Worm (Caenorhabditis elegans): ENCODE data around the gene K12H6.6.
A peak's percentile ranks its signal among the peaks of the same experiment; 100 is the strongest.

K12H6.6 gene

DNA sequence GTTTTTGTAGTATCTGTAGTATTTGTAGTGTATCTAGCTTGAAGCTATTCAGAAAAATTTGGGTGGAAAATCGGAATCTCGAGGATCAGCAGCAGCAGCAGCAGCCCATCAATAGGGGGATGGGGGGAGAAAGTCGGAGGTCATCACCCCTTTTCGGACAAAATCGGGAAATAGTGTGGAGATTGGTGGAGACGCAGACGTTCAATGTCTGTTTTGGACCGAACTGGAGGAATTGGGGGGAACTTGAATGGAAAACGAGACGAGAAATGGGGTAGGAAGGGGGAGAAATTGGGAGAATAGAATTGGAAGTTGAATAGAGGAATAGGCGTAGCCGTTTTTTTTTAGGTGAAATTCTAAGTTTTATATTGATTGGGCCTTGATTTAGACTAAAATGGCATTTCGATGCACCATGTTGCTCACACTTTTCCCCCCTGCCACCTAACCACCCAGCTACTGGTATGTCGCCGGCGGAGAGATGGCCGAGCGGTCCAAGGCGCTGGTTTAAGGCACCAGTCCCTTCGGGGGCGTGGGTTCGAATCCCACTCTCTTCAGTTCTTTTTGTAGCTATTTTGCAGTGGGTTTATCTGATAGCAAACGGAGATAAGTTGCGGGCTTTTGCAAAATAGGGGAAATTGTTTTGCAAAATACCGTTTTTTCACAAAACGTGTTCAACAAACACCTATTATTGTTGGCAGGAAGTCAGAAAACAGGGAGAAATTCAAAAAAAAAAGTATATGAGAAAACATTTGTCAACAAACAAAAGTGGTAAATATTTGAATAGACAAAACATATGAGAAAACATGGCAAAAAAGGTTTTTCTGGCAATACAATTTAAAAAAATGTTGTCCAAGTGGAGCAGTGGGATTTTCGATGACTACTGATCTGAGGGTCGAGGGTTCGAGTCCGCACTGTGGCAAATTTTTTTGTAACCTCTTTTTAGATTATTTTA lies 29.1 kb upstream of the K12H6.6 start (continued):
- no peak for TF ChIP-seq zim-3 (tag; optimal IDR thresholded peaks at IDR 0.05)
- no peak for TF ChIP-seq mes-4 (tag; optimal IDR thresholded peaks at IDR 0.05)
- TF ChIP-seq tlf-1 (GFP tag; optimal IDR thresholded peaks at IDR 0.05): no peak
- TF ChIP-seq egl-18 (GFP tag; IDR thresholded peaks at IDR 0.05): no peak
- no peak for TF ChIP-seq ceh-27 (GFP tag; optimal IDR thresholded peaks at IDR 0.05)
- TF ChIP-seq madf-10 (tag; optimal IDR thresholded peaks at IDR 0.05): no peak
- TF ChIP-seq ztf-3 (GFP tag; optimal IDR thresholded peaks at IDR 0.05): no peak
- no peak for TF ChIP-seq athp-1 (tag; optimal IDR thresholded peaks at IDR 0.05)
- TF ChIP-seq nhr-90 (tag; optimal IDR thresholded peaks at IDR 0.05): peak; percentile 67
- peak; percentile 83; the same call in 1 of the 2 replicates for TF ChIP-seq cebp-2 (GFP tag; IDR thresholded peaks at IDR 0.05)
- no peak for TF ChIP-seq Y56A3A.18 (GFP tag; IDR thresholded peaks at IDR 0.05)
- TF ChIP-seq ama-1 (optimal IDR thresholded peaks at IDR 0.05): no peak
- peak in 1 of 2 experiments; percentile 53 for TF ChIP-seq ama-1 (GFP tag; optimal IDR thresholded peaks at IDR 0.05)
- TF ChIP-seq atf-7 (tag; optimal IDR thresholded peaks at IDR 0.05): no peak
- no peak; the same call in 1 of the 2 replicates for TF ChIP-seq dox-1 (GFP tag; IDR thresholded peaks at IDR 0.05)
- no peak for TF ChIP-seq somi-1 (GFP tag; optimal IDR thresholded peaks at IDR 0.05)
- no peak for TF ChIP-seq sptf-2 (GFP tag; optimal IDR thresholded peaks at IDR 0.05)
- no peak for TF ChIP-seq repo-1 (tag; optimal IDR thresholded peaks at IDR 0.05)
- no peak for TF ChIP-seq attf-3 (GFP tag; conservative IDR thresholded peaks at IDR 0.05)
- no peak for TF ChIP-seq F23B12.7 (tag; optimal IDR thresholded peaks at IDR 0.05; ENCODE audit: insufficient read depth)
- TF ChIP-seq Y67H2A.10 (GFP tag; conservative IDR thresholded peaks at IDR 0.05): no peak
- peak; percentile 64 for TF ChIP-seq rpc-1 (optimal IDR thresholded peaks at IDR 0.05)
- TF ChIP-seq rpc-1 (tag; optimal IDR thresholded peaks at IDR 0.05): peak; percentile 83
- no peak for TF ChIP-seq xnd-1 (tag; optimal IDR thresholded peaks at IDR 0.05)
- TF ChIP-seq Y53F4B.3 (GFP tag; IDR thresholded peaks at IDR 0.05): no peak
- no peak for TF ChIP-seq lsy-27 (tag; optimal IDR thresholded peaks at IDR 0.05; ENCODE audit: borderline replicate concordance, insufficient read depth)
- TF ChIP-seq attf-5 (GFP tag; optimal IDR thresholded peaks at IDR 0.05): no peak
- TF ChIP-seq nfya-1 (tag; optimal IDR thresholded peaks at IDR 0.05; ENCODE audit: borderline replicate concordance, insufficient read depth): no peak
- TF ChIP-seq C06A6.2 (GFP tag; conservative IDR thresholded peaks at IDR 0.05): no peak
- TF ChIP-seq snpc-4 (GFP tag; optimal IDR thresholded peaks at IDR 0.05): peak; percentile 41
- peak in 3 of 4 experiments; percentile 31 to 60 (median 33) for TF ChIP-seq snpc-4 (tag; optimal IDR thresholded peaks at IDR 0.05)
- no peak for TF ChIP-seq attf-6 (GFP tag; IDR thresholded peaks at IDR 0.05)
- no peak for TF ChIP-seq dpl-1 (GFP tag; optimal IDR thresholded peaks at IDR 0.05)
- no peak for TF ChIP-seq hlh-12 (tag; optimal IDR thresholded peaks at IDR 0.05)
- TF ChIP-seq ztf-6 (GFP tag; IDR thresholded peaks at IDR 0.05): no peak
- TF ChIP-seq F10E7.11 (tag; optimal IDR thresholded peaks at IDR 0.05): no peak

DNA sequence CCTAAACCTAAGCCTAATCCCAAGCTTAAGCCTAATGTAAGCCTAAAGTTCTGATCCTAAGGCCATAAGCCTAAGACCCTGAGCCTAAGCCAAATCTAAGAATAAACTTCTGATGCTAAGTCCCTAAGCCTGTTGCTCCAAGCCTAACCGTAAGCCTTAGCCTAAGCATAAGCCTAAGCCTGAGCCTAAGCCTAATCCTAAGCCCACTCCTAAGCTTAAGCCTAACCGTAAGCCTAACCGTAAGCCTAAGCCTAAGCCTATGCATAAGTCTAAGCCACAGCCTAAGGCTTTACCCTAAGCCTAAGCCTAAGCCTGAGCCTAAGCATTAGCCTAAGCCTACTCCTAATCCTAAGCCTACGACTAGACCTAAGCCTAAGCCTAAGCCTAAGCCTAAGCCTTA lies 28.3 kb upstream of the K12H6.6 start:
- TF ChIP-seq ztf-26 (tag; optimal IDR thresholded peaks at IDR 0.05): no peak
- no peak for TF ChIP-seq let-526 (GFP tag; IDR thresholded peaks at IDR 0.05)

Data from whole organism, young adult.